Fruit fly (Drosophila melanogaster) whole organism, adult: Measurements from ENCODE around the gene CG17770.

Experiments used
- CG11617 ChIP-seq: fragments of 200-800 bp; sonication (Bioruptor generic); optimal IDR thresholded peaks from 2 replicates; lab custom pipeline; 2017; ENCODE audit warnings: mild to moderate bottlenecking, missing biosample characterization, missing genetic modification reagents, missing genetic modification characterization
- CG12768 ChIP-seq: fragments of 200-800 bp; sonication (Bioruptor generic); optimal IDR thresholded peaks from 2 replicates; lab custom pipeline; 2017; ENCODE audit warnings: missing biosample characterization, missing genetic modification characterization, mild to moderate bottlenecking, moderate library complexity, missing genetic modification reagents
- CG14711 ChIP-seq: fragments of 200-800 bp; sonication (Bioruptor generic); optimal IDR thresholded peaks from 2 replicates; lab custom pipeline; 2018; ENCODE audit warnings: missing biosample characterization, mild to moderate bottlenecking, missing genetic modification characterization, moderate library complexity
- CG1620 ChIP-seq: fragments of 200-800 bp; sonication (Bioruptor generic); optimal IDR thresholded peaks from 2 replicates; lab custom pipeline; 2016; ENCODE audit warnings: missing biosample characterization, missing genetic modification characterization
- CG33017 ChIP-seq: fragments of 200-800 bp; sonication (Bioruptor generic); optimal IDR thresholded peaks from 2 replicates; lab custom pipeline; 2018; ENCODE audit warnings: missing biosample characterization, mild to moderate bottlenecking, missing genetic modification characterization, moderate library complexity
- CG5204 ChIP-seq: fragments of 200-800 bp; sonication (Bioruptor generic); optimal IDR thresholded peaks from 2 replicates; lab custom pipeline; 2016; ENCODE audit warnings: missing biosample characterization, missing genetic modification characterization
- CG7045 ChIP-seq: fragments of 200-800 bp; sonication (Bioruptor generic); optimal IDR thresholded peaks from 2 replicates; lab custom pipeline; 2017; ENCODE audit warnings: missing biosample characterization, mild to moderate bottlenecking, missing genetic modification characterization
- CG7101 ChIP-seq: fragments of 200-800 bp; sonication (Bioruptor generic); optimal IDR thresholded peaks from 2 replicates; lab custom pipeline; 2018; ENCODE audit warnings: missing biosample characterization, mild to moderate bottlenecking, missing genetic modification characterization, moderate library complexity
- Clk ChIP-seq: fragments of 200-800 bp; sonication (Bioruptor generic); optimal IDR thresholded peaks from 2 replicates; lab custom pipeline; 2017; ENCODE audit warnings: missing biosample characterization, missing genetic modification characterization
- Crg-1 ChIP-seq: fragments of 200-800 bp; sonication (Bioruptor generic); optimal IDR thresholded peaks from 2 replicates; lab custom pipeline; 2016; ENCODE audit warnings: missing biosample characterization, missing genetic modification characterization
- Hr96 ChIP-seq: fragments of 200-800 bp; sonication (Bioruptor generic); optimal IDR thresholded peaks from 2 replicates; lab custom pipeline; 2016; ENCODE audit warnings: missing biosample characterization, missing genetic modification characterization
- Mnt ChIP-seq: fragments of 200-800 bp; sonication (Bioruptor generic); optimal IDR thresholded peaks from 2 replicates; lab custom pipeline; 2016; ENCODE audit warnings: missing biosample characterization, mild to moderate bottlenecking, missing genetic modification characterization
- bab1 ChIP-seq: fragments of 200-800 bp; sonication (Bioruptor generic); optimal IDR thresholded peaks from 3 replicates; lab custom pipeline; 2019; ENCODE audit warnings: missing biosample characterization, mild to moderate bottlenecking, missing genetic modification characterization, moderate library complexity
- cic ChIP-seq: fragments of 200-800 bp; sonication (Bioruptor generic); optimal IDR thresholded peaks from 2 replicates; lab custom pipeline; 2017; ENCODE audit warnings: missing biosample characterization, mild to moderate bottlenecking, missing genetic modification characterization, moderate library complexity
- cnc ChIP-seq, 2 experiments: fragments of >200 bp; optimal IDR thresholded peaks; 2 replicates each; lab custom pipeline; 2017
- kay ChIP-seq: fragments of 200-800 bp; sonication (Bioruptor generic); peaks from one replicate; lab custom pipeline; 2016; ENCODE audit warnings: missing biosample characterization, missing genetic modification characterization, borderline replicate concordance
- ovo ChIP-seq: fragments of 200-800 bp; sonication (Bioruptor generic); optimal IDR thresholded peaks from 2 replicates; lab custom pipeline; 2016; ENCODE audit warnings: missing biosample characterization, missing genetic modification characterization
- pad ChIP-seq: fragments of 200-800 bp; sonication (Bioruptor generic); optimal IDR thresholded peaks from 3 replicates; lab custom pipeline; 2017; ENCODE audit warnings: missing biosample characterization, missing genetic modification characterization, mild to moderate bottlenecking, moderate library complexity, missing genetic modification reagents
- tj ChIP-seq: fragments of 200-800 bp; sonication (Bioruptor generic); optimal IDR thresholded peaks from 3 replicates; lab custom pipeline; 2017; ENCODE audit warnings: missing biosample characterization, mild to moderate bottlenecking, missing genetic modification characterization, moderate library complexity
- toe ChIP-seq: fragments of 200-800 bp; sonication (Bioruptor generic); optimal IDR thresholded peaks from 2 replicates; lab custom pipeline; 2016; ENCODE audit warnings: missing biosample characterization, missing genetic modification characterization

The CG17770 gene

dm6 chr3R:25810796-25811195 lies 915 bp upstream of the CG17770 start, which contains the start of gene CG5024:
Gene CG5024 (plus strand): TSS chr3R:25811096.
- no peak for TF ChIP-seq bab1 (GFP tag; lab: Kevin White, UChicago)

- TF ChIP-seq CG1620 (GFP tag; lab: Kevin White, UChicago) (no peak), pad (no peak), bab1 (GFP tag; lab: Kevin White, UChicago) (no peak), tj (GFP tag; lab: Kevin White, UChicago) (no peak), CG14711 (no peak), CG11617 (GFP tag; lab: Kevin White, UChicago) (no peak), ovo (GFP tag; lab: Kevin White, UChicago) (no peak), CG5204 (GFP tag; lab: Kevin White, UChicago) (no peak), CG12768 (no peak), CG33017 (tag; lab: Kevin White, UChicago) (no peak), Crg-1 (GFP tag; lab: Kevin White, UChicago) (no peak), cnc (optimal IDR thresholded peaks at IDR 0.05; lab: Kevin White, UChicago) (no peak), toe (GFP tag; lab: Kevin White, UChicago) (no peak), Clk (GFP tag; lab: Kevin White, UChicago) (no peak), Hr96 (GFP tag; lab: Kevin White, UChicago) (no peak), Mnt (GFP tag; lab: Kevin White, UChicago) (no peak), cic (GFP tag; lab: Kevin White, UChicago) (no peak), CG7101 (no peak), kay (GFP tag; lab: Kevin White, UChicago) (no peak)
These were observed 3.5 kb downstream of the CG17770 start, which contains the start of gene CG14354 for dm6 chr3R:25815179-25815578. Gene CG14354 (plus strand): TSS chr3R:25815479.

- TF ChIP-seq CG7045 (GFP tag; lab: Kevin White, UChicago) (no peak), toe (GFP tag; lab: Kevin White, UChicago) (no peak), Crg-1 (GFP tag; lab: Kevin White, UChicago) (no peak), Hr96 (GFP tag; lab: Kevin White, UChicago) (no peak), cnc (optimal IDR thresholded peaks at IDR 0.05; lab: Kevin White, UChicago) (no peak), CG33017 (tag; lab: Kevin White, UChicago) (no peak)
These were observed 17.9 kb downstream of the CG17770 start, which contains the start of gene Mst57Dc for dm6 chr3R:25829598-25829997. Gene Mst57Dc (minus strand): TSS chr3R:25829698.

- TF ChIP-seq CG33017 (tag; lab: Kevin White, UChicago) (no peak), toe (GFP tag; lab: Kevin White, UChicago) (no peak), Crg-1 (GFP tag; lab: Kevin White, UChicago) (no peak)
These were observed 18.4 kb downstream of the CG17770 start, which contains the start of gene Sfp96F for dm6 chr3R:25830128-25830527. Gene Sfp96F (minus strand): TSS chr3R:25830228.

- no peak for TF ChIP-seq cic (GFP tag; lab: Kevin White, UChicago)
- TF ChIP-seq Clk (GFP tag; lab: Kevin White, UChicago) = no peak
- no peak for TF ChIP-seq pad
- TF ChIP-seq Hr96 (GFP tag; lab: Kevin White, UChicago) = no peak
These were observed 19.1 kb downstream of the CG17770 start, which contains the start of gene Mst57Db for dm6 chr3R:25830814-25831213. Gene Mst57Db (minus strand): TSS chr3R:25830914.

dm6 chr3R:25831799-25832280 lies 20.1 kb downstream of the CG17770 start, which contains the start of the genes Mst57Da and alpha4GT2:
Gene Mst57Da (minus strand): TSS chr3R:25831899.
Gene alpha4GT2 (plus strand): TSS chr3R:25832230.
- TF ChIP-seq Mnt (GFP tag; lab: Kevin White, UChicago) = no peak
- no peak for TF ChIP-seq CG33017 (tag; lab: Kevin White, UChicago)
- TF ChIP-seq kay (GFP tag; lab: Kevin White, UChicago) = no peak
- TF ChIP-seq CG11617 (GFP tag; lab: Kevin White, UChicago) = no peak

dm6 chr3R:25851224-25851682 lies 39.5 kb downstream of the CG17770 start, which contains the start of the genes CG14545 and CG5886:
Gene CG14545 (minus strand): TSS chr3R:25851291.
Gene CG5886 (plus strand): TSS chr3R:25851632.
- TF ChIP-seq CG12768 = no peak
- TF ChIP-seq Hr96 (GFP tag; lab: Kevin White, UChicago) = peak; percentile 11
- TF ChIP-seq CG14711 = peak; percentile 14
- TF ChIP-seq bab1 (GFP tag; lab: Kevin White, UChicago) = peak; percentile 49
- TF ChIP-seq pad = peak; percentile 19
- TF ChIP-seq ovo (GFP tag; lab: Kevin White, UChicago) = peak; percentile 84
- TF ChIP-seq CG11617 (GFP tag; lab: Kevin White, UChicago) = no peak
- peak; percentile 45 for TF ChIP-seq Crg-1 (GFP tag; lab: Kevin White, UChicago)
- no peak for TF ChIP-seq CG1620 (GFP tag; lab: Kevin White, UChicago)
